Fruit fly (Drosophila melanogaster) whole organism, embryonic: ENCODE results near the gene Phb1.

Experiments used
- Ada2b ChIP-seq: fragments of 200-800 bp; sonication (Bioruptor generic); IDR thresholded peaks from 2 replicates; pipeline ENCODE4 v1.3.6; 2022; ENCODE audit warnings: missing biosample characterization, missing genetic modification characterization
- CG10209 ChIP-seq: fragments of 200-800 bp; sonication (Bioruptor generic); optimal IDR thresholded peaks from 3 replicates; lab custom pipeline; 2017; ENCODE audit warnings: missing biosample characterization, mild to moderate bottlenecking, missing genetic modification characterization, missing genetic modification reagents
- CG10366 ChIP-seq: fragments of 200-800 bp; sonication (Bioruptor generic); IDR thresholded peaks from 2 replicates; pipeline ENCODE4 v1.3.6; 2022; ENCODE audit warnings: missing biosample characterization, missing genetic modification characterization
- CG10543 ChIP-seq: fragments of 200-800 bp; sonication (Bioruptor generic); optimal IDR thresholded peaks from 3 replicates; lab custom pipeline; 2017; ENCODE audit warnings: missing biosample characterization, mild to moderate bottlenecking, missing genetic modification characterization, moderate library complexity
- CG11504 ChIP-seq: fragments of 200-800 bp; sonication (Bioruptor generic); optimal IDR thresholded peaks from 3 replicates; lab custom pipeline; 2019; ENCODE audit warnings: missing biosample characterization, mild to moderate bottlenecking, missing genetic modification characterization, moderate library complexity
- CG12299 ChIP-seq: fragments of 200-800 bp; sonication (Bioruptor generic); optimal IDR thresholded peaks from 2 replicates; lab custom pipeline; 2018; ENCODE audit warnings: missing biosample characterization, mild to moderate bottlenecking, missing genetic modification characterization
- CG14050 ChIP-seq: fragments of 200-800 bp; sonication (Bioruptor generic); IDR thresholded peaks from 3 replicates; pipeline ENCODE4 v1.3.6; 2022; ENCODE audit warnings: missing biosample characterization, missing genetic modification characterization
- CG15514 ChIP-seq: fragments of 200-800 bp; sonication (Bioruptor generic); optimal IDR thresholded peaks from 3 replicates; lab custom pipeline; 2017; ENCODE audit warnings: missing biosample characterization, missing genetic modification characterization, mild to moderate bottlenecking, moderate library complexity, missing genetic modification reagents
- CG17568 ChIP-seq: fragments of 200-800 bp; sonication (Bioruptor generic); optimal IDR thresholded peaks from 2 replicates; lab custom pipeline; 2018; ENCODE audit warnings: missing biosample characterization, mild to moderate bottlenecking, missing genetic modification characterization, moderate library complexity
- CG17802 ChIP-seq: fragments of 200-800 bp; sonication (Bioruptor generic); optimal IDR thresholded peaks from 2 replicates; lab custom pipeline; 2018; ENCODE audit warnings: missing biosample characterization, mild to moderate bottlenecking, missing genetic modification characterization, moderate library complexity
- CG18262 ChIP-seq: fragments of 200-800 bp; optimal IDR thresholded peaks from 3 replicates; lab custom pipeline; 2019; ENCODE audit warnings: missing biosample characterization, mild to moderate bottlenecking, missing genetic modification characterization, moderate library complexity
- CG30403 ChIP-seq: fragments of 200-800 bp; sonication (Bioruptor generic); optimal IDR thresholded peaks from 3 replicates; lab custom pipeline; 2016; ENCODE audit warnings: missing biosample characterization, missing genetic modification characterization
- CG31441 ChIP-seq: fragments of 200-800 bp; sonication (Bioruptor generic); IDR thresholded peaks from 2 replicates; pipeline ENCODE4 v1.3.6; 2022; ENCODE audit warnings: missing biosample characterization, missing genetic modification characterization
- CG6791 ChIP-seq: fragments of 200-800 bp; sonication (Bioruptor generic); IDR thresholded peaks from 3 replicates; pipeline ENCODE4 v1.3.6; 2022; ENCODE audit warnings: missing biosample characterization, missing genetic modification characterization; ENCODE audit not compliant: partially characterized antibody
- CG8388 ChIP-seq: fragments of 200-800 bp; sonication (Bioruptor generic); optimal IDR thresholded peaks from 2 replicates; lab custom pipeline; 2019; ENCODE audit warnings: missing biosample characterization, mild to moderate bottlenecking, missing genetic modification characterization, moderate library complexity
- CG8478 ChIP-seq: fragments of >200 bp; optimal IDR thresholded peaks from 2 replicates; lab custom pipeline; 2018
- CG9215 ChIP-seq: fragments of 200-800 bp; sonication (Bioruptor generic); IDR thresholded peaks from 2 replicates; pipeline ENCODE4 v1.3.6; 2022; ENCODE audit warnings: missing biosample characterization, missing genetic modification characterization
- Dek ChIP-seq: fragments of 200-800 bp; sonication (Bioruptor generic); optimal IDR thresholded peaks from 3 replicates; lab custom pipeline; 2019; ENCODE audit warnings: missing biosample characterization, mild to moderate bottlenecking, missing genetic modification characterization, moderate library complexity
- Dref ChIP-seq: fragments of 200-800 bp; sonication (Bioruptor generic); IDR thresholded peaks from 2 replicates; pipeline ENCODE4 v1.3.6; 2022; ENCODE audit warnings: missing biosample characterization, missing genetic modification characterization
- Ets65A ChIP-seq: fragments of 200-800 bp; sonication (Bioruptor generic); peaks from one replicate; lab custom pipeline; 2016; ENCODE audit warnings: missing biosample characterization, missing genetic modification characterization
- H2.0 ChIP-seq: fragments of 200-800 bp; sonication (Bioruptor generic); IDR thresholded peaks from 2 replicates; pipeline ENCODE4 v1.3.6; 2022; ENCODE audit warnings: missing biosample characterization, missing genetic modification characterization
- Hmr ChIP-seq: fragments of 200-800 bp; sonication (Bioruptor generic); optimal IDR thresholded peaks from 3 replicates; lab custom pipeline; 2017; ENCODE audit warnings: mild to moderate bottlenecking, missing biosample characterization, missing genetic modification reagents, missing genetic modification characterization
- Max ChIP-seq: fragments of 200-800 bp; sonication (Bioruptor generic); optimal IDR thresholded peaks from 2 replicates; lab custom pipeline; 2016; ENCODE audit warnings: missing biosample characterization, mild to moderate bottlenecking, missing genetic modification characterization
- Med ChIP-seq: fragments of 200-800 bp; sonication (Bioruptor generic); peaks from one replicate; lab custom pipeline; 2016; ENCODE audit warnings: missing biosample characterization, missing genetic modification characterization, mild to moderate bottlenecking, inconsistent platforms, moderate library complexity
- Ptx1 ChIP-seq: fragments of 200-800 bp; sonication (Bioruptor generic); IDR thresholded peaks from 2 replicates; pipeline ENCODE4 v1.3.6; 2022; ENCODE audit warnings: missing biosample characterization, missing genetic modification characterization
- Rx ChIP-seq: fragments of 200-800 bp; sonication (Bioruptor generic); IDR thresholded peaks from 2 replicates; pipeline ENCODE4 v1.3.6; 2022; ENCODE audit warnings: missing biosample characterization, missing genetic modification characterization
- Spps ChIP-seq: fragments of 200-800 bp; sonication (Bioruptor generic); optimal IDR thresholded peaks from 2 replicates; lab custom pipeline; 2018; ENCODE audit warnings: missing biosample characterization, mild to moderate bottlenecking, missing genetic modification characterization
- Sry-β ChIP-seq: fragments of 200-800 bp; sonication (Bioruptor generic); optimal IDR thresholded peaks from 2 replicates; lab custom pipeline; 2018; ENCODE audit warnings: missing biosample characterization, mild to moderate bottlenecking, missing genetic modification characterization, moderate library complexity
- Usf ChIP-seq: fragments of 200-800 bp; sonication (Bioruptor generic); optimal IDR thresholded peaks from 2 replicates; lab custom pipeline; 2017; ENCODE audit warnings: missing genotype, missing biosample characterization, missing genetic modification characterization
- YL-1 ChIP-seq: fragments of 200-800 bp; sonication (Bioruptor generic); optimal IDR thresholded peaks from 3 replicates; lab custom pipeline; 2017; ENCODE audit warnings: missing biosample characterization, mild to moderate bottlenecking, missing genetic modification characterization
- ab ChIP-seq: fragments of 200-800 bp; sonication (Bioruptor generic); optimal IDR thresholded peaks from 2 replicates; lab custom pipeline; 2016; ENCODE audit warnings: missing biosample characterization, missing genetic modification characterization
- aop ChIP-seq: fragments of 200-800 bp; sonication (Bioruptor generic); IDR thresholded peaks from 2 replicates; pipeline ENCODE4 v1.3.6; 2022; ENCODE audit warnings: missing biosample characterization, missing genetic modification characterization
- bsh ChIP-seq, 2 experiments: fragments of 200-800 bp; sonication (Bioruptor generic); optimal IDR thresholded peaks; 2 replicates each; lab custom pipeline; 2017 to 2018; ENCODE audit warnings: mild to moderate bottlenecking in 2 of 2, missing biosample characterization in 2 of 2, missing genetic modification characterization in 2 of 2, moderate library complexity in 1 of 2
- cato ChIP-seq: fragments of 200-800 bp; sonication (Bioruptor generic); optimal IDR thresholded peaks from 2 replicates; lab custom pipeline; 2016; ENCODE audit warnings: missing biosample characterization, missing genetic modification characterization, borderline replicate concordance
- dmrt11E ChIP-seq: fragments of 200-800 bp; sonication (Bioruptor generic); optimal IDR thresholded peaks from 3 replicates; lab custom pipeline; 2018; ENCODE audit warnings: missing biosample characterization, mild to moderate bottlenecking, missing genetic modification characterization, moderate library complexity
- dmrt99B ChIP-seq: fragments of 200-800 bp; sonication (Bioruptor generic); optimal IDR thresholded peaks from 2 replicates; lab custom pipeline; 2018; ENCODE audit warnings: missing biosample characterization, mild to moderate bottlenecking, missing genetic modification characterization, moderate library complexity
- dpn ChIP-seq, 2 experiments: fragments of 200-800 bp; sonication (Bioruptor generic); optimal IDR thresholded peaks; 3 replicates each; lab custom pipeline; 2016; ENCODE audit warnings: missing biosample characterization in 2 of 2, missing genetic modification characterization in 2 of 2
- fd102C ChIP-seq: fragments of 200-800 bp; sonication (Bioruptor generic); optimal IDR thresholded peaks from 2 replicates; lab custom pipeline; 2018; ENCODE audit warnings: missing biosample characterization, mild to moderate bottlenecking, missing genetic modification characterization, moderate library complexity
- gsb-n ChIP-seq: fragments of 200-800 bp; sonication (Bioruptor generic); optimal IDR thresholded peaks from 3 replicates; lab custom pipeline; 2018; ENCODE audit warnings: missing biosample characterization, mild to moderate bottlenecking, missing genetic modification characterization
- ken ChIP-seq: fragments of 200-800 bp; sonication (Bioruptor generic); IDR thresholded peaks from 3 replicates; pipeline ENCODE4 v1.3.6; 2022; ENCODE audit warnings: missing biosample characterization, missing genetic modification characterization
- mirr ChIP-seq: fragments of 200-800 bp; sonication (Bioruptor generic); optimal IDR thresholded peaks from 3 replicates; lab custom pipeline; 2018; ENCODE audit warnings: missing biosample characterization, mild to moderate bottlenecking, missing genetic modification characterization
- pb ChIP-seq: fragments of 200-800 bp; sonication (Bioruptor generic); optimal IDR thresholded peaks from 3 replicates; lab custom pipeline; 2016; ENCODE audit warnings: missing biosample characterization, missing genetic modification characterization
- pfk ChIP-seq: fragments of 200-800 bp; sonication (Bioruptor generic); optimal IDR thresholded peaks from 2 replicates; lab custom pipeline; 2018; ENCODE audit warnings: missing biosample characterization, mild to moderate bottlenecking, missing genetic modification characterization, moderate library complexity
- phol ChIP-seq: fragments of 200-800 bp; sonication (Bioruptor generic); optimal IDR thresholded peaks from 3 replicates; lab custom pipeline; 2018; ENCODE audit warnings: missing biosample characterization, mild to moderate bottlenecking, missing genetic modification characterization, moderate library complexity
- pros ChIP-seq: fragments of 200-800 bp; sonication (Bioruptor generic); optimal IDR thresholded peaks from 3 replicates; lab custom pipeline; 2019; ENCODE audit warnings: missing biosample characterization, mild to moderate bottlenecking, missing genetic modification characterization, moderate library complexity
- row ChIP-seq: fragments of 200-800 bp; sonication (Bioruptor generic); IDR thresholded peaks from 3 replicates; pipeline ENCODE4 v1.3.6; 2022; ENCODE audit warnings: missing biosample characterization, missing genetic modification characterization
- run ChIP-seq: fragments of 200-800 bp; sonication (Bioruptor generic); optimal IDR thresholded peaks from 3 replicates; lab custom pipeline; 2018; ENCODE audit warnings: missing biosample characterization, mild to moderate bottlenecking, missing genetic modification characterization
- sd ChIP-seq: fragments of 200-800 bp; sonication (Bioruptor generic); optimal IDR thresholded peaks from 3 replicates; lab custom pipeline; 2018; ENCODE audit warnings: missing biosample characterization, mild to moderate bottlenecking, missing genetic modification characterization, moderate library complexity
- wor ChIP-seq: fragments of 200-800 bp; sonication (Bioruptor generic); IDR thresholded peaks from 2 replicates; pipeline ENCODE4 v1.3.6; 2022; ENCODE audit warnings: missing biosample characterization, missing genetic modification characterization
- zf30C ChIP-seq: fragments of 200-800 bp; sonication (Bioruptor generic); optimal IDR thresholded peaks from 3 replicates; lab custom pipeline; 2018; ENCODE audit warnings: missing biosample characterization, mild to moderate bottlenecking, missing genetic modification characterization

Phb1 gene

DNA sequence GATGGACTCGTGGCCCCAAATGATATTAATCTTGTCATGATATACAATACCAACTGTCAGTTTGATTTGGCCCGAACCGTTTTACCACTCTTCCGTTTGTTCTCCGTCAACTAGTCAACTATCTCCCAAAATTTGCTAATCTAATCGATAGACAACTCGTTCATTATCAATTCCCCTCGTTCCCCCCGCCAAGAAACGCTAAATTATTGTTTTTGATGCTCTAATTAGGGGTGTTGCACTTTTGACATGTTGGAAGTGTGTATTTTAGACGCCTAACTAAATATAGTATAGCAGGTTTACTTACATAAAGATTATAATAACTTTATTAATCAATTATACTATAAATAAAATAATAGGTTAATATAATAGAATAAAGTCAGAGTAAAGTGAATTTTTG, 40.3 kb upstream of the Phb1 start (continued):
- TF ChIP-seq CG9215 (GFP tag; lab: Robert Waterston, UW) (no peak), CG11504 (tag; lab: Kevin White, UChicago) (peak; percentile 40), Sry-β (no peak), pb (GFP tag; lab: Kevin White, UChicago) (no peak), ab (GFP tag; lab: Kevin White, UChicago) (no peak), cato (GFP tag; lab: Kevin White, UChicago) (no peak), H2.0 (GFP tag; lab: Robert Waterston, UW) (no peak), CG8388 (peak; percentile 30), CG17568 (GFP tag; lab: Kevin White, UChicago) (no peak), CG18262 (tag; lab: Kevin White, UChicago) (no peak), Dref (GFP tag; lab: Robert Waterston, UW) (no peak), YL-1 (GFP tag; lab: Kevin White, UChicago) (no peak), Med (GFP tag; lab: Kevin White, UChicago) (no peak), dmrt99B (tag; lab: Kevin White, UChicago) (peak; percentile 19), Usf (GFP tag; lab: Kevin White, UChicago) (no peak), aop (no peak), CG17802 (no peak), CG10209 (no peak), mirr (peak; percentile 84), dpn (GFP tag; optimal IDR thresholded peaks at IDR 0.05; lab: Kevin White, UChicago) (no peak), Rx (GFP tag; lab: Robert Waterston, UW) (no peak), Spps (tag; lab: Kevin White, UChicago) (peak; percentile 29), bsh (GFP tag; optimal IDR thresholded peaks at IDR 0.05; lab: Kevin White, UChicago) (no peak), CG12299 (tag; lab: Kevin White, UChicago) (no peak), Dek (tag; lab: Kevin White, UChicago) (no peak), CG14050 (GFP tag; lab: Robert Waterston, UW) (no peak), Ada2b (GFP tag; lab: Robert Waterston, UW) (no peak), run (tag; lab: Kevin White, UChicago) (no peak), pros (GFP tag; lab: Kevin White, UChicago) (no peak), fd102C (no peak), Max (no peak)
- TF ChIP-seq, all 482 proteins: peak for 21

DNA sequence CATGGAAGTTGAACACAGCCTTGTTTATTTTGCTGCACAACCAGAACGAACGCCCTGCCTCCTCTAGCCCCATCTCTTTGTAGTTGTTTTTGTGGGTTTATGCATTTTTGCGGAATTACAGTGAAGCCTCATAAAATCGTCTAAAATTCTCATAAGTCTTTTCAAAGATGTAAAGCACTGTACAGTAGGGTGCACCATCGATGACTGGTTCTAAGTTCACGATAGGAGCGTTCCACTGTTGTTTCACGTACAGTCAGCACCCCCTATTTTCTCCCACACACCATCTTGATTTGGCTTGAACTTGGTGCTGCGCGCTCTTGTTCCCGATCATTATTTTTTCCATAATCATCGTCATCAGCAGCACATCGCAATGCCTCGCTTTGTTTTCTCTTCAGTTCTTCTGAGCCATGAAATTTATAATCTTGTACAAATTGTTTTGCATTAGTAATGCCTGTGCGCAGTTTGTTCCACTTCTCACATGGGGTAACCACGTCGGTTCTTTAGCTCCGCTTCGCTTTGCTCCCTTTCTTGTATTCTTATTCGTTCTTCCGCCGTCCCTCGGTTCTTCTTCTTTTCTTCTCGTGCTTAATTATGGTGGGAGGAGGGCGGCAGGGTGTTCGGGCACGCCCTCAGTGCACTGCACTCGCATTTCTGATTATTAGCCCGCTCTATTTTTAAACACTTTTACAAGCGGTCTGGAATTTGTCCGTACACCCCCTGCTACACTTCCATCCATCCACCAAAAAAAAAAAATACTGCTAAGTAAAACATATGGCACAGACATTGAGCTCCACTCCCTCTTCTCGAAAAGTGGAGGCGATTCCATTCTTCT, 39.7 kb upstream of the Phb1 start:
- no peak for TF ChIP-seq wor (GFP tag; lab: Robert Waterston, UW)
- no peak for TF ChIP-seq CG15514 (GFP tag; lab: Kevin White, UChicago)
- 0 out of 3 replicates have a peak, but pooled peaks have one; percentile 14 for TF ChIP-seq row (GFP tag; lab: Robert Waterston, UW)
- peak; percentile 27; the same call in 1 of the 2 replicates for TF ChIP-seq CG31441 (GFP tag; lab: Robert Waterston, UW)
- no peak for TF ChIP-seq CG10366 (GFP tag; lab: Robert Waterston, UW)
- TF ChIP-seq CG6791: no peak
- peak; percentile 74 for TF ChIP-seq gsb-n (tag; lab: Kevin White, UChicago)
- TF ChIP-seq phol (tag; lab: Kevin White, UChicago): peak; percentile 12
- TF ChIP-seq Ptx1: 0 out of 2 replicates have a peak, but pooled peaks have one; percentile 22
- peak; percentile 77 for TF ChIP-seq Med (GFP tag; lab: Kevin White, UChicago)
- TF ChIP-seq Hmr (GFP tag; lab: Kevin White, UChicago): peak; percentile 18
- peak; percentile 90 for TF ChIP-seq pfk (GFP tag; lab: Kevin White, UChicago)
- TF ChIP-seq sd: peak; percentile 81
- peak; percentile 7 for TF ChIP-seq CG30403 (GFP tag; lab: Kevin White, UChicago)
- 0 out of 3 replicates have a peak, but pooled peaks have one; percentile 22 for TF ChIP-seq ken (GFP tag; lab: Robert Waterston, UW)
- TF ChIP-seq dmrt11E (tag; lab: Kevin White, UChicago): no peak
- no peak for TF ChIP-seq CG10543 (GFP tag; lab: Kevin White, UChicago)
- no peak for TF ChIP-seq aop
- no peak for TF ChIP-seq zf30C (GFP tag; lab: Kevin White, UChicago)
- peak; percentile 7 for TF ChIP-seq Ets65A (GFP tag; lab: Kevin White, UChicago)
- no peak for TF ChIP-seq CG8478 (lab: Kevin White, UChicago)
